Fruit fly (Drosophila melanogaster): ENCODE measurements around the gene CG11975.
A peak's percentile ranks its signal among the peaks of the same experiment; 100 is the strongest.

The CG11975 gene

DNA sequence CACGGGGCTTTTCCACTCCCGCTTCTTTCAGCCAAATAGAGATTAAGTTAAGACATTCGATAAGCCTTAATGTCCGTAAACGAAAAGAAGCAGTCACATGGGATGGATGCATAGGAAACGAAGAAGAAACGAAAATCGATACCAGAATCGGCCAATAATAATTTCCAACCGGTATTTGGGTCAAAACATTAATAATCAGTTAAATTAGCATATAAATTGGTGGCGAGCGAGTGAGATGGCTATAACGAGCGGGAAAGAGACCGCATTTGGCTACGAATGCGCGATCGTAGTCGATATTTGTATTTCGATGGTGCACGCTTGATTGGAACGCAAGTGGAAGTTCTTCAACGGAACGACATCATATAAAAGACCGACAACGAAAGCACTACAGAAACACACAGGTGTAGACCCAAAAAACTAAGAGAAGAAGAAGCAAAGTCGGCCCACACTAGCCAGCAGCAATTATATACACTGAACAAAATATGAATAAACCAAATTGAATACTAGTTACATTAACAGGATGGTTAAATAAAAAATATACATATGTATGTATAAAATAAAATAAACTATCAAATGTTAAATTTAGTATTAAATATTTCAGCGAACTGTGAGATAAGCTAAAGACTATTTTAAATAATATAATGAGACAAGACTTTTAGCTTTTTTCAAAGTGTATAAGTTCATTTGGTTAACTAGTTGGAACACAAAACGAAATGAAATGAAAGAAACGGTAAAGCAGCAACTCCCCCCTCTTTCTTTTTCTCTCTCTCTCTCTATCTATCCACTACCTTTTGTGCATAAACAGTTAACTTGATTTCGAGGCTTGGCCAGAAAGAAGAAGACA is 38.3 kb upstream of the CG11975 start (continued):
- no peak for TF ChIP-seq CG11294 (GFP tag; IDR thresholded peaks at IDR 0.05)
- peak in 1 of 2 experiments; percentile 7 for TF ChIP-seq salr (GFP tag; optimal IDR thresholded peaks at IDR 0.05)

DNA sequence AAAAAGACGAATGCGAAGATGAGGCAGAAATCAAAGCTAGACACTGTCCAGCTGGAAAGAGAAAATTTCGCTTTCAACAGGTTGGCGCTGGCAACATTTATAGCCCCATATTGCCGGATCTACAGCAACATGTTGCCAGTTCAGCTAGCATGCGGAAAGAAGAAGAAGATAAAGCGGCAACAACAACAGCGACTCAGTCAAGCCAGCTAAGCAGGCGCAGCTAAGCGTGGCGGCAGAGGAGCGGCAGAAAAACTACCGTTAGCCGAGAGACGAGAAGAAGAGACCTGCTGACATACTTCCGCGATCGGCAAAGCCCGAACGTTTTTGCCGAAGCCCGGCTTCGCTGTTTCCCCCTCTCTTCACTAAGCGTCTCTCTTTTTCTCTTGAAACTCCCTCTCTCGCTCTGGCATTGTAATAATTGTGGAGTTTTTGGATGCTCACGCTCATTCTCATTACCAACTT is 37.7 kb upstream of the CG11975 start:
- TF ChIP-seq eg (GFP tag; IDR thresholded peaks at IDR 0.05) (peak; percentile 17; the same call in 1 of the 3 replicates), lz (GFP tag; optimal IDR thresholded peaks at IDR 0.05) (no peak), CG8319 (GFP tag; optimal IDR thresholded peaks at IDR 0.05) (no peak), CG6854 (GFP tag; optimal IDR thresholded peaks at IDR 0.05) (peak; percentile 35), vri (GFP tag; optimal IDR thresholded peaks at IDR 0.05) (no peak), esn (GFP tag; optimal IDR thresholded peaks at IDR 0.05) (no peak), CG9139 (GFP tag; optimal IDR thresholded peaks at IDR 0.05) (no peak), Blimp-1 (GFP tag; optimal IDR thresholded peaks at IDR 0.05) (peak; percentile 33), OdsH (GFP tag; optimal IDR thresholded peaks at IDR 0.05) (no peak), Eip75B (GFP tag; optimal IDR thresholded peaks at IDR 0.05) (peak; percentile 74), dsx (GFP tag; optimal IDR thresholded peaks at IDR 0.05; ENCODE audit: poor library complexity, severe bottlenecking) (peak; percentile 5), CG1621 (tag; optimal IDR thresholded peaks at IDR 0.05) (peak; percentile 23)

- TF ChIP-seq Eip93F (GFP tag; optimal IDR thresholded peaks at IDR 0.05) (no peak), CG3919 (GFP tag; optimal IDR thresholded peaks at IDR 0.05) (no peak), Met (GFP tag; optimal IDR thresholded peaks at IDR 0.05) (no peak), net (GFP tag; optimal IDR thresholded peaks at IDR 0.05) (no peak), CG31627 (GFP tag; optimal IDR thresholded peaks at IDR 0.05) (no peak), acj6 (GFP tag; optimal IDR thresholded peaks at IDR 0.05) (no peak), Eip75B (GFP tag; optimal IDR thresholded peaks at IDR 0.05) (no peak), CG11902 (GFP tag; optimal IDR thresholded peaks at IDR 0.05) (no peak)
Observed at dm6 chr3R:8956333-8956732, 36.7 kb upstream of the CG11975 start.

DNA sequence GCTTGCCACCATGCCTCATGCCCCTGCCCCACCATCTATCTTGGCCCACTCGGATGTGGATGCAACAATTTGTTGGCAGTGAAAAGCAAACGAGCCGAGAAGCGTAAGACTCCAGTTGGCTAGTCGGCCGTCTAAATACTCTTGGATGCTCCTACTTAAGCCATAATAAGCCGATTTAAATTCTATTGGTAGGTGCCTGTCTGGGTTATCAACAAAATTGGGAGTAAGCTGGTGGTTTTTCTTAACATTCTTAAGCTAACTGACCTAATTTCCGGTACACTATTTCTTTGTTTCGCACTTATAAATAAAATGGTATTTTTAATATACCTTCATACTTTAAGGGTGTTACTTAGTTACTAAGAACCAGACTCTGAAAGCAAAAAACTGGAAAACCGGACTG is 35.3 kb upstream of the CG11975 start:
- TF ChIP-seq CG8632 (GFP tag; optimal IDR thresholded peaks at IDR 0.05) (no peak), dac (GFP tag; optimal IDR thresholded peaks at IDR 0.05) (no peak), fkh (GFP tag; optimal IDR thresholded peaks at IDR 0.05) (no peak), Hr4 (GFP tag; optimal IDR thresholded peaks at IDR 0.05) (no peak), CG6854 (GFP tag; optimal IDR thresholded peaks at IDR 0.05) (no peak), CG11902 (GFP tag; optimal IDR thresholded peaks at IDR 0.05) (no peak), CG6808 (GFP tag; optimal IDR thresholded peaks at IDR 0.05) (peak; percentile 1), Lpt (GFP tag; optimal IDR thresholded peaks at IDR 0.05) (no peak), Hr38 (GFP tag; optimal IDR thresholded peaks at IDR 0.05) (no peak), CG11294 (GFP tag; IDR thresholded peaks at IDR 0.05) (no peak), Ets96B (tag; optimal IDR thresholded peaks at IDR 0.05) (peak; percentile 37), CG10669 (GFP tag; optimal IDR thresholded peaks at IDR 0.05) (peak; percentile 9), CG4318 (GFP tag; optimal IDR thresholded peaks at IDR 0.05) (no peak), ss (GFP tag; optimal IDR thresholded peaks at IDR 0.05) (peak in 1 of 2 experiments; percentile 47), acj6 (GFP tag; optimal IDR thresholded peaks at IDR 0.05) (peak; percentile 4), spab (GFP tag; optimal IDR thresholded peaks at IDR 0.05) (no peak), Gug (GFP tag; IDR thresholded peaks at IDR 0.05) (no peak), achi (GFP tag; optimal IDR thresholded peaks at IDR 0.05) (no peak), salr (GFP tag; optimal IDR thresholded peaks at IDR 0.05) (no peak), Sox15 (GFP tag; optimal IDR thresholded peaks at IDR 0.05) (no peak), Eip75B (GFP tag; optimal IDR thresholded peaks at IDR 0.05) (peak; percentile 48), eg (GFP tag; IDR thresholded peaks at IDR 0.05) (no peak; the same call in 2 of the 3 replicates), lz (GFP tag; optimal IDR thresholded peaks at IDR 0.05) (peak; percentile 37), CG34406 (GFP tag; optimal IDR thresholded peaks at IDR 0.05) (no peak), Blimp-1 (GFP tag; optimal IDR thresholded peaks at IDR 0.05) (no peak), pdm3 (GFP tag; optimal IDR thresholded peaks at IDR 0.05) (peak; percentile 30), Smox (GFP tag; optimal IDR thresholded peaks at IDR 0.05) (peak; percentile 13), Met (GFP tag; optimal IDR thresholded peaks at IDR 0.05) (peak; percentile 34), CG7368 (GFP tag; optimal IDR thresholded peaks at IDR 0.05) (no peak), svp (GFP tag) (peak; percentile 83), CG16779 (tag; optimal IDR thresholded peaks at IDR 0.05) (no peak), vri (GFP tag; optimal IDR thresholded peaks at IDR 0.05) (peak; percentile 3), OdsH (GFP tag; optimal IDR thresholded peaks at IDR 0.05) (no peak), CG6276 (GFP tag; optimal IDR thresholded peaks at IDR 0.05) (no peak)

Measured in whole organism, prepupa.